Worm (Caenorhabditis elegans) whole organism, L1 larva: Measurements from ENCODE around the gene C16D9.6.

Experiments
- C04F5.9 ChIP-seq: sonication (generic microtip); optimal IDR thresholded peaks from 2 replicates; lab custom pipeline; 2016; ENCODE audit warnings: missing genetic modification characterization, missing compliant biosample characterization
- C16A3.4 ChIP-seq: fragments of 150-350 bp; optimal IDR thresholded peaks from 2 replicates; lab custom pipeline; 2014; ENCODE audit warnings: missing biosample characterization, missing genetic modification characterization
- C34B4.2 ChIP-seq: sonication (generic microtip); optimal IDR thresholded peaks from 2 replicates; lab custom pipeline; 2017; ENCODE audit warnings: mild to moderate bottlenecking, missing genetic modification characterization, missing compliant biosample characterization
- alr-1 ChIP-seq: fragments of 200-800 bp; sonication (Bioruptor generic); optimal IDR thresholded peaks from 2 replicates; lab custom pipeline; 2018; ENCODE audit warnings: borderline replicate concordance, mild to moderate bottlenecking, missing genetic modification characterization, missing compliant biosample characterization
- aly-2 ChIP-seq: fragments of 150-350 bp; optimal IDR thresholded peaks from 2 replicates; lab custom pipeline; 2014; ENCODE audit warnings: missing biosample characterization, missing genetic modification characterization
- ceh-8 ChIP-seq: fragments of 200-800 bp; sonication (Bioruptor generic); optimal IDR thresholded peaks from 2 replicates; lab custom pipeline; 2018; ENCODE audit warnings: mild to moderate bottlenecking, missing genetic modification characterization, moderate library complexity, missing compliant biosample characterization
- ceh-82 ChIP-seq, 3 experiments: fragments of 150-350 bp in 1 of 3; sonication (generic microtip) in 2 of 3; optimal IDR thresholded peaks; 2 replicates each; lab custom pipeline; 2014 to 2017; ENCODE audit warnings: missing biosample characterization in 3 of 3, missing genetic modification characterization in 3 of 3
- ceh-88 ChIP-seq: fragments of 200-800 bp; sonication (Bioruptor generic); IDR thresholded peaks from 2 replicates; pipeline ENCODE4 v1.3.6; 2022; ENCODE audit warnings: missing genetic modification characterization, missing compliant biosample characterization
- ceh-90 ChIP-seq: sonication (generic microtip); optimal IDR thresholded peaks from 2 replicates; lab custom pipeline; 2016; ENCODE audit warnings: missing genetic modification characterization, missing compliant biosample characterization
- ces-1 ChIP-seq: fragments of 150-350 bp; optimal IDR thresholded peaks from 2 replicates; lab custom pipeline; 2014; ENCODE audit warnings: missing biosample characterization, missing genetic modification reagents, missing genetic modification characterization
- dpl-1 ChIP-seq, 3 experiments: fragments of 150-350 bp in 2 of 3; sonication (generic microtip) in 1 of 3; optimal IDR thresholded peaks; 2 replicates each; lab custom pipeline; 2014 to 2017; ENCODE audit warnings: missing biosample characterization in 3 of 3, missing genetic modification characterization in 3 of 3, missing genetic modification reagents in 3 of 3
- dsc-1 ChIP-seq: sonication (generic microtip); optimal IDR thresholded peaks from 2 replicates; lab custom pipeline; 2016; ENCODE audit warnings: mild to moderate bottlenecking, missing genetic modification characterization, missing compliant biosample characterization
- efl-1 ChIP-seq, 4 experiments: fragments of 150-350 bp; optimal IDR thresholded peaks in 3 of 4; peaks in 1 of 4; 1 replicate in 1 of 4; 2 replicates in 3 of 4; lab custom pipeline; 2014; ENCODE audit warnings: missing biosample characterization in 2 of 4, missing genetic modification characterization in 2 of 4, missing genetic modification reagents in 2 of 4
- efl-3 ChIP-seq: fragments of 200-800 bp; sonication (Bioruptor generic); optimal IDR thresholded peaks from 2 replicates; lab custom pipeline; 2018; ENCODE audit warnings: mild to moderate bottlenecking, missing genetic modification characterization, missing compliant biosample characterization
- egl-13 ChIP-seq: sonication (generic microtip); optimal IDR thresholded peaks from 2 replicates; lab custom pipeline; 2016; ENCODE audit warnings: missing genotype, missing genetic modification reagents, missing genetic modification characterization, missing compliant biosample characterization
- elt-2 ChIP-seq: sonication (generic microtip); optimal IDR thresholded peaks from 2 replicates; lab custom pipeline; 2016; ENCODE audit warnings: missing genetic modification characterization, mild to moderate bottlenecking, inconsistent platforms, missing compliant biosample characterization, missing genetic modification reagents
- elt-3 ChIP-seq, 6 experiments: fragments of 150-350 bp in 1 of 6; sonication (generic microtip); optimal IDR thresholded peaks; 2 replicates each; lab custom pipeline; 2017 to 2018; ENCODE audit warnings: missing biosample characterization in 6 of 6, missing genetic modification characterization in 6 of 6, inconsistent platforms in 1 of 6
- ets-5 ChIP-seq: fragments of 200-800 bp; sonication (Bioruptor generic); IDR thresholded peaks from 2 replicates; pipeline ENCODE4 v1.3.6; 2022; ENCODE audit warnings: missing genetic modification characterization, missing compliant biosample characterization
- fkh-10 ChIP-seq: sonication (generic microtip); optimal IDR thresholded peaks from 2 replicates; lab custom pipeline; 2017; ENCODE audit warnings: missing biosample characterization, missing genetic modification reagents, missing genetic modification characterization
- hlh-17 ChIP-seq: fragments of 200-800 bp; sonication (Bioruptor generic); optimal IDR thresholded peaks from 2 replicates; lab custom pipeline; 2018; ENCODE audit warnings: missing genetic modification characterization, mild to moderate bottlenecking, missing compliant biosample characterization, moderate library complexity, borderline replicate concordance
- hlh-4 ChIP-seq: sonication (generic microtip); optimal IDR thresholded peaks from 2 replicates; lab custom pipeline; 2016; ENCODE audit warnings: mild to moderate bottlenecking, missing genetic modification characterization, missing compliant biosample characterization
- hpl-2 ChIP-seq: fragments of 150-350 bp; optimal IDR thresholded peaks from 2 replicates; lab custom pipeline; 2014; ENCODE audit warnings: missing biosample characterization, missing genetic modification reagents, missing genetic modification characterization
- isw-1 ChIP-seq: fragments of 200-800 bp; sonication (Bioruptor generic); IDR thresholded peaks from 2 replicates; pipeline ENCODE4 v1.3.6; 2022; ENCODE audit warnings: missing genetic modification characterization, missing compliant biosample characterization
- lin-39 ChIP-seq: fragments of 150-350 bp; optimal IDR thresholded peaks from 2 replicates; lab custom pipeline; 2014; ENCODE audit warnings: missing biosample characterization, missing genetic modification reagents, missing genetic modification characterization
- lir-3 ChIP-seq: sonication (generic microtip); optimal IDR thresholded peaks from 2 replicates; lab custom pipeline; 2016; ENCODE audit warnings: mild to moderate bottlenecking, missing genetic modification characterization, moderate library complexity, missing compliant biosample characterization; ENCODE audit not compliant: poor library complexity
- lsy-2 ChIP-seq, 2 experiments: fragments of 150-350 bp; optimal IDR thresholded peaks; 2 replicates each; lab custom pipeline; 2014; ENCODE audit warnings: missing biosample characterization in 2 of 2, missing genetic modification characterization in 2 of 2
- mab-9 ChIP-seq: fragments of 200-800 bp; sonication (Bioruptor generic); IDR thresholded peaks from 2 replicates; pipeline ENCODE4 v1.3.6; 2022; ENCODE audit warnings: missing genetic modification reagents, missing genetic modification characterization, missing compliant biosample characterization
- mdl-1 ChIP-seq, 2 experiments: fragments of 150-350 bp; optimal IDR thresholded peaks; 2 replicates each; lab custom pipeline; 2014 to 2017; ENCODE audit warnings: missing biosample characterization in 2 of 2, missing genetic modification characterization in 2 of 2, inconsistent platforms in 1 of 2
- mep-1 ChIP-seq: fragments of 150-350 bp; optimal IDR thresholded peaks from 2 replicates; lab custom pipeline; 2014; ENCODE audit warnings: missing biosample characterization, missing genetic modification characterization
- nhr-19 ChIP-seq: fragments of 200-800 bp; sonication (Bioruptor generic); conservative IDR thresholded peaks from 2 replicates; pipeline ENCODE4 v1.3.6; 2022; ENCODE audit warnings: missing genetic modification characterization, missing compliant biosample characterization
- nhr-20 ChIP-seq: sonication (generic microtip); optimal IDR thresholded peaks from 2 replicates; lab custom pipeline; 2016; ENCODE audit warnings: mild to moderate bottlenecking, missing genetic modification characterization, missing compliant biosample characterization
- nhr-237 ChIP-seq: fragments of 150-350 bp; optimal IDR thresholded peaks from 2 replicates; lab custom pipeline; 2014; ENCODE audit warnings: missing biosample characterization, missing genetic modification characterization
- nhr-76 ChIP-seq: sonication (generic microtip); optimal IDR thresholded peaks from 2 replicates; lab custom pipeline; 2017; ENCODE audit warnings: missing biosample characterization, missing genetic modification characterization
- nhr-77 ChIP-seq: fragments of 150-350 bp; optimal IDR thresholded peaks from 2 replicates; lab custom pipeline; 2014; ENCODE audit warnings: missing biosample characterization, missing genetic modification characterization
- nhr-84 ChIP-seq: sonication (generic microtip); optimal IDR thresholded peaks from 2 replicates; lab custom pipeline; 2017; ENCODE audit warnings: missing biosample characterization, missing genetic modification characterization
- nhr-90 ChIP-seq: sonication (generic microtip); optimal IDR thresholded peaks from 2 replicates; lab custom pipeline; 2016; ENCODE audit warnings: mild to moderate bottlenecking, missing genetic modification characterization, missing compliant biosample characterization; ENCODE audit not compliant: poor library complexity
- pag-3 ChIP-seq: sonication (generic microtip); optimal IDR thresholded peaks from 2 replicates; lab custom pipeline; 2017; ENCODE audit warnings: missing genetic modification characterization, mild to moderate bottlenecking, missing compliant biosample characterization, antibody characterized with exemption, borderline replicate concordance; ENCODE audit not compliant: insufficient read depth
- skn-1 ChIP-seq: fragments of 150-350 bp; optimal IDR thresholded peaks from 2 replicates; lab custom pipeline; 2014; ENCODE audit warnings: missing biosample characterization, missing genetic modification characterization
- snpc-4 ChIP-seq: fragments of 150-350 bp; optimal IDR thresholded peaks from 2 replicates; lab custom pipeline; 2014; ENCODE audit warnings: missing biosample characterization, missing genetic modification characterization
- snu-23 ChIP-seq: sonication (generic microtip); optimal IDR thresholded peaks from 2 replicates; lab custom pipeline; 2016; ENCODE audit warnings: missing genetic modification characterization, missing compliant biosample characterization
- swsn-7 ChIP-seq: sonication (generic microtip); optimal IDR thresholded peaks from 2 replicates; lab custom pipeline; 2016; ENCODE audit warnings: missing genetic modification characterization, missing compliant biosample characterization
- unc-130 ChIP-seq: fragments of 150-350 bp; optimal IDR thresholded peaks from 2 replicates; lab custom pipeline; 2017; ENCODE audit warnings: missing biosample characterization, missing genetic modification characterization, inconsistent platforms
- unc-30 ChIP-seq: sonication (generic microtip); optimal IDR thresholded peaks from 2 replicates; lab custom pipeline; 2017; ENCODE audit warnings: missing biosample characterization, missing genetic modification characterization
- unc-62 ChIP-seq: fragments of 150-350 bp; optimal IDR thresholded peaks from 2 replicates; lab custom pipeline; 2014; ENCODE audit warnings: missing biosample characterization, missing genetic modification reagents, missing genetic modification characterization
- unc-98 ChIP-seq: fragments of 200-800 bp; sonication (Bioruptor generic); IDR thresholded peaks from 2 replicates; pipeline ENCODE4 v1.3.6; 2022; ENCODE audit warnings: missing genetic modification characterization, missing compliant biosample characterization
- vab-15 ChIP-seq: sonication (generic microtip); optimal IDR thresholded peaks from 2 replicates; lab custom pipeline; 2017; ENCODE audit warnings: missing genotype, mild to moderate bottlenecking, missing genetic modification characterization, missing compliant biosample characterization
- xbp-1 ChIP-seq: sonication (generic microtip); optimal IDR thresholded peaks from 2 replicates; lab custom pipeline; 2016; ENCODE audit warnings: missing genetic modification characterization, missing compliant biosample characterization
- ztf-11 ChIP-seq, 2 experiments: sonication (generic microtip); optimal IDR thresholded peaks; 2 replicates each; lab custom pipeline; 2016 to 2017; ENCODE audit warnings: missing genetic modification characterization in 2 of 2, missing biosample characterization in 1 of 2, missing compliant biosample characterization in 1 of 2
- ztf-4 ChIP-seq: fragments of 150-350 bp; optimal IDR thresholded peaks from 2 replicates; lab custom pipeline; 2014; ENCODE audit warnings: missing biosample characterization, missing genetic modification characterization

Gene C16D9.6

ce11 chrV:8230056-8230455 lies 20.1 kb downstream of the C16D9.6 start (continued):
- no peak for TF ChIP-seq hlh-4 (tag; lab: Kevin White, UChicago)
- peak; percentile 73 for TF ChIP-seq snpc-4
- TF ChIP-seq lin-39 (tag; lab: Kevin White, UChicago) = no peak
- TF ChIP-seq snu-23 (GFP tag; lab: Kevin White, UChicago) = peak; percentile 24
- TF ChIP-seq isw-1 = no peak
- no peak for TF ChIP-seq alr-1 (tag; lab: Kevin White, UChicago)
- TF ChIP-seq vab-15 (tag; lab: Kevin White, UChicago) = no peak
- peak in 1 of 2 experiments; percentile 11 for TF ChIP-seq lsy-2 (tag; optimal IDR thresholded peaks at IDR 0.05; lab: Kevin White, UChicago)
- TF ChIP-seq ets-5 (GFP tag; lab: Robert Waterston, UW) = no peak
- peak in 1 of 3 experiments; percentile 9 for TF ChIP-seq dpl-1 (GFP tag; optimal IDR thresholded peaks at IDR 0.05; lab: Kevin White, UChicago)
- peak in 1 of 2 experiments; percentile 24 for TF ChIP-seq efl-1 (optimal IDR thresholded peaks at IDR 0.05; lab: Kevin White, UChicago)
- peak in 1 of 2 experiments; percentile 60 for TF ChIP-seq efl-1 (GFP tag; optimal IDR thresholded peaks at IDR 0.05 in 1 of 2; lab: Kevin White, UChicago)

DNA sequence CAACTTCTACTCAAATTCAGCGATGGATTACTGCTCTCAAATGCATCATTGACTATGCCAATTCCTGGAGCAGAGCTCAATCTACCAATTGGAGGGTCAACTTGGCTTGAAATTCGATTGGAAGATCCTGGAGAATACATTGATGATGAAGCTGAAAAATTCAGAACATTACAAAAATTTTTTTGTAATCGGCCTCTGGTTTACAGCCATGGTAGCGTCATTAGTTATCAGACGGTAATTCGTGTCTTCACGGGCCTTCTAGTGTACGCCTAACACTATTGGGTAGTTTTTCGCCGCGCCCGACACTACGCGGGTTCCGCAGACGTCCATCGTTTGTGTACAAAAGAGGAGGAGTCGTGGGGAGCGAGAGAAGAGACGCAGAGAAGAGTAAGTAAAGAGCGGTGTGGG lies 21.4 kb downstream of the C16D9.6 start:
- TF ChIP-seq elt-3 (tag; optimal IDR thresholded peaks at IDR 0.05; lab: Kevin White, UChicago) = peak; percentile 8 to 46 (median 25)
- peak; percentile 89 for TF ChIP-seq dsc-1 (tag; lab: Kevin White, UChicago)
- TF ChIP-seq hpl-2 (GFP tag; lab: Kevin White, UChicago) = peak; percentile 36
- no peak for TF ChIP-seq nhr-76
- no peak for TF ChIP-seq mab-9 (GFP tag; lab: Robert Waterston, UW)
- no peak for TF ChIP-seq ceh-8 (GFP tag; lab: Kevin White, UChicago)
- TF ChIP-seq nhr-84 (tag; lab: Kevin White, UChicago) = no peak
- peak; percentile 39 for TF ChIP-seq skn-1 (tag; lab: Kevin White, UChicago)
- peak; percentile 95 for TF ChIP-seq nhr-90 (tag; lab: Kevin White, UChicago)
- peak; percentile 14 for TF ChIP-seq unc-130 (tag; lab: Kevin White, UChicago)
- peak; percentile 50; the same call in 1 of the 2 replicates for TF ChIP-seq unc-98 (GFP tag; lab: Robert Waterston, UW)
- peak; percentile 95 for TF ChIP-seq swsn-7 (tag; lab: Kevin White, UChicago)
- TF ChIP-seq ces-1 = no peak
- TF ChIP-seq ztf-11 (tag; optimal IDR thresholded peaks at IDR 0.05; lab: Kevin White, UChicago) = peak in 1 of 2 experiments; percentile 63
- no peak for TF ChIP-seq nhr-237 (tag; lab: Kevin White, UChicago)
- peak; percentile 58 for TF ChIP-seq lin-39 (tag; lab: Kevin White, UChicago)
- TF ChIP-seq nhr-77 = peak; percentile 84
- TF ChIP-seq efl-3 (GFP tag; lab: Kevin White, UChicago) = peak; percentile 45
- TF ChIP-seq snpc-4 = peak; percentile 99
- TF ChIP-seq ceh-88 (GFP tag; lab: Robert Waterston, UW) = peak; percentile 63
- TF ChIP-seq mdl-1 (tag; optimal IDR thresholded peaks at IDR 0.05; lab: Kevin White, UChicago) = peak in 1 of 2 experiments; percentile 72
- TF ChIP-seq unc-30 (tag; lab: Kevin White, UChicago) = no peak
- TF ChIP-seq elt-2 (tag; lab: Kevin White, UChicago) = peak; percentile 88
- TF ChIP-seq pag-3 (tag; lab: Kevin White, UChicago) = no peak
- TF ChIP-seq nhr-19 (GFP tag; lab: Robert Waterston, UW) = peak; percentile 93
- peak; percentile 53 for TF ChIP-seq aly-2 (tag; lab: Kevin White, UChicago)
- peak; percentile 54 for TF ChIP-seq egl-13
- peak; percentile 90 for TF ChIP-seq nhr-20 (tag; lab: Kevin White, UChicago)
- TF ChIP-seq dpl-1 (GFP tag; optimal IDR thresholded peaks at IDR 0.05; lab: Kevin White, UChicago) = peak; percentile 46 to 67 (median 60)
- TF ChIP-seq unc-62 (GFP tag; lab: Kevin White, UChicago) = no peak
- TF ChIP-seq C04F5.9 = peak; percentile 30
- peak; percentile 58 for TF ChIP-seq lir-3 (tag; lab: Kevin White, UChicago)
- TF ChIP-seq C16A3.4 (tag; lab: Kevin White, UChicago) = peak; percentile 66
- no peak for TF ChIP-seq hlh-4 (tag; lab: Kevin White, UChicago)
- peak; percentile 86 for TF ChIP-seq xbp-1
- peak; percentile 60 for TF ChIP-seq ztf-4
- no peak for TF ChIP-seq C34B4.2 (tag; lab: Kevin White, UChicago)
- TF ChIP-seq ceh-82 (tag; optimal IDR thresholded peaks at IDR 0.05; lab: Kevin White, UChicago) = peak; percentile 75 to 90 (median 85)
- peak; percentile 34 for TF ChIP-seq isw-1
- TF ChIP-seq hlh-17 (GFP tag; lab: Kevin White, UChicago) = no peak
- no peak for TF ChIP-seq ceh-90 (tag; lab: Kevin White, UChicago)
- peak; percentile 79 for TF ChIP-seq mep-1 (tag; lab: Kevin White, UChicago)
- TF ChIP-seq fkh-10 (GFP tag; lab: Kevin White, UChicago) = no peak
